Fruit fly (Drosophila melanogaster): ENCODE data around the gene CG6276.

The CG6276 gene

DNA sequence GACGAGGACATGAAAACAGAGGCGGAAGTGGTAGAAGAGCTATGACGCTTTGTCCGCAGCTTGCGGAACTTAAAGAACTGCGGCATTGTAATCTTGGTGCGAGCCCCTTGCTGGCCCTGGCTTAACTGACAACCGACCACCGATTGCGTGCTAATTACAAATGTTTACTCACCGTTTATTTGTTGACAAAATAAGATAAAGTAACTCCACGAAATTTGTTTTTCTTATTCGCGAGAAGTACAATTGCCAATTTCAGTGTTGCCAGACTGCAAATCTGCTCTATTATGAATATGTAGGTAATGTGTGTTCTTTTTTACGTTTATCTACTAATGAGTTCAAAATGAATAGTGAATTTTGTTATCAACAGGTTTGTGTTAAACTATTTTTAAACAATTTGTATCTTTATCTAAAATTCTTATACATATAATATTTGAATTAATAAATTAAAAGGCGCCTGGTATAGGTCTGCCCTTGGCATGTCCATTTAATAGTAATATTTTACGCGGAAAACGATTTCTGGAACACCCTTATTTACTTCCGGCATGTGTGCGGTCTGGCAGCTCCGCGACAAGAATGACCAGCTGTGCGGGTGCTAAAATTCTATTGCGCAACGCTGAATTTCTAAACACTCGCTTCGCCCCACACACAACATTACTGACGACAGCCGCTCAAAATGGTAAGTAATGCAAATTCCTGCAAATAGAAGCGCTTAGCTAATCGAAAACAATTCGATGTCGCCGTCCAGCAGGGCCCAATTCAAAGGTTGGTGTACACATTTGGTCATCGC lies 37.0 kb upstream of the CG6276 start, which contains the start of the genes Atg4b and Hibch (continued):
- TF ChIP-seq ftz-f1 (GFP tag; optimal IDR thresholded peaks at IDR 0.05), result no peak
- TF ChIP-seq gsb (GFP tag; IDR thresholded peaks at IDR 0.05), result no peak; the same call in 1 of the 2 replicates
- peak; percentile 70 for TF ChIP-seq CG6254 (GFP tag; optimal IDR thresholded peaks at IDR 0.05)
- TF ChIP-seq CG34422 (GFP tag; IDR thresholded peaks at IDR 0.05), result peak; percentile 91
- peak; percentile 82 for TF ChIP-seq CG9727 (GFP tag; optimal IDR thresholded peaks at IDR 0.05)
- no peak for TF ChIP-seq Antp (GFP tag; optimal IDR thresholded peaks at IDR 0.05)
- TF ChIP-seq CG13894 (tag; optimal IDR thresholded peaks at IDR 0.05), result no peak
- TF ChIP-seq fu2 (GFP tag; optimal IDR thresholded peaks at IDR 0.05), result peak; percentile 22
- TF ChIP-seq CG4730 (GFP tag; IDR thresholded peaks at IDR 0.05), result peak; percentile 74
- TF ChIP-seq CG32532 (GFP tag; IDR thresholded peaks at IDR 0.05), result peak; percentile 86
- no peak for TF ChIP-seq nau (GFP tag; optimal IDR thresholded peaks at IDR 0.05)
- TF ChIP-seq CG16779 (GFP tag; IDR thresholded peaks at IDR 0.05), result 0 out of 2 replicates have a peak, but pooled peaks have one; percentile 27
- no peak for TF ChIP-seq TFAM (GFP tag; optimal IDR thresholded peaks at IDR 0.05)
- peak; percentile 8 for TF ChIP-seq Ets97D (GFP tag; optimal IDR thresholded peaks at IDR 0.05)
- TF ChIP-seq CG3838 (GFP tag; optimal IDR thresholded peaks at IDR 0.05), result no peak
- TF ChIP-seq CG10565 (GFP tag; optimal IDR thresholded peaks at IDR 0.05), result no peak
- TF ChIP-seq Dll (GFP tag; IDR thresholded peaks at IDR 0.05; ENCODE audit: partially characterized antibody), result no peak
- peak; percentile 45 for TF ChIP-seq trh (GFP tag; optimal IDR thresholded peaks at IDR 0.05)
- TF ChIP-seq gcm2 (GFP tag; optimal IDR thresholded peaks at IDR 0.05), result peak; percentile 4
- peak; percentile 86 for TF ChIP-seq CG13296 (GFP tag; optimal IDR thresholded peaks at IDR 0.05)
- peak; percentile 83 for TF ChIP-seq CG17359 (tag; optimal IDR thresholded peaks at IDR 0.05)
- TF ChIP-seq dpn (GFP tag; optimal IDR thresholded peaks at IDR 0.05), result peak in 1 of 2 experiments; percentile 75
- TF ChIP-seq Pdp1 (GFP tag; optimal IDR thresholded peaks at IDR 0.05), result peak; percentile 49 to 100
- TF ChIP-seq zfh2 (GFP tag; optimal IDR thresholded peaks at IDR 0.05), result peak; percentile 69
- peak; percentile 91 for TF ChIP-seq CG17829 (tag; optimal IDR thresholded peaks at IDR 0.05)
- peak; percentile 43 for TF ChIP-seq CG12219 (GFP tag; optimal IDR thresholded peaks at IDR 0.05)
- TF ChIP-seq CG14667 (GFP tag; IDR thresholded peaks at IDR 0.05), result peak; percentile 75
- TF ChIP-seq Bgb (GFP tag; IDR thresholded peaks at IDR 0.05; ENCODE audit: partially characterized antibody), result no peak
- no peak for TF ChIP-seq shn (GFP tag; optimal IDR thresholded peaks at IDR 0.05)
- peak; percentile 89 for TF ChIP-seq Max (GFP tag; optimal IDR thresholded peaks at IDR 0.05)
- TF ChIP-seq Hand (GFP tag; optimal IDR thresholded peaks at IDR 0.05), result peak; percentile 57
- no peak for TF ChIP-seq hb (GFP tag; IDR thresholded peaks at IDR 0.05; ENCODE audit: partially characterized antibody)
- no peak for TF ChIP-seq Hmx (GFP tag; optimal IDR thresholded peaks at IDR 0.05)
- no peak for TF ChIP-seq Mes4 (GFP tag; optimal IDR thresholded peaks at IDR 0.05)
- no peak for TF ChIP-seq luna (GFP tag; optimal IDR thresholded peaks at IDR 0.05)
- peak; percentile 83 for TF ChIP-seq sob (GFP tag; IDR thresholded peaks at IDR 0.05)
- TF ChIP-seq CG15514 (GFP tag; optimal IDR thresholded peaks at IDR 0.05), result peak; percentile 84
- no peak for TF ChIP-seq inv (GFP tag; IDR thresholded peaks at IDR 0.05; ENCODE audit: partially characterized antibody)
- no peak for TF ChIP-seq sc (optimal IDR thresholded peaks at IDR 0.05)
- TF ChIP-seq sc (GFP tag; optimal IDR thresholded peaks at IDR 0.05), result no peak
- TF ChIP-seq CoRest (tag; optimal IDR thresholded peaks at IDR 0.05), result peak; percentile 93
- TF ChIP-seq CG2120 (GFP tag; optimal IDR thresholded peaks at IDR 0.05), result peak; percentile 77
- peak; percentile 75 for TF ChIP-seq ssp (GFP tag; IDR thresholded peaks at IDR 0.05)
- peak; percentile 98 for TF ChIP-seq ewg (GFP tag; optimal IDR thresholded peaks at IDR 0.05)
- TF ChIP-seq CG4617 (GFP tag; optimal IDR thresholded peaks at IDR 0.05; ENCODE audit: borderline replicate concordance), result peak; percentile 82
- peak; percentile 61 for TF ChIP-seq chn (GFP tag; optimal IDR thresholded peaks at IDR 0.05)
- TF ChIP-seq otp (GFP tag; IDR thresholded peaks at IDR 0.05), result no peak
- no peak; the same call in 1 of the 2 replicates for TF ChIP-seq CG17328 (GFP tag; IDR thresholded peaks at IDR 0.05)
- TF ChIP-seq CG9932 (GFP tag; IDR thresholded peaks at IDR 0.05), result peak; percentile 94

Data from whole organism, embryonic.